Fruit fly (Drosophila melanogaster) whole organism: ENCODE measurements around the gene CG32817.

ENCODE experiments used
- Dll ChIP-seq: fragments of >200 bp; optimal IDR thresholded peaks from 2 replicates; lab custom pipeline; 2017
- pan ChIP-seq: fragments of >200 bp; optimal IDR thresholded peaks from 2 replicates; lab custom pipeline; 2017
- psq ChIP-seq: fragments of >200 bp; optimal IDR thresholded peaks from 2 replicates; lab custom pipeline; 2017

DNA sequence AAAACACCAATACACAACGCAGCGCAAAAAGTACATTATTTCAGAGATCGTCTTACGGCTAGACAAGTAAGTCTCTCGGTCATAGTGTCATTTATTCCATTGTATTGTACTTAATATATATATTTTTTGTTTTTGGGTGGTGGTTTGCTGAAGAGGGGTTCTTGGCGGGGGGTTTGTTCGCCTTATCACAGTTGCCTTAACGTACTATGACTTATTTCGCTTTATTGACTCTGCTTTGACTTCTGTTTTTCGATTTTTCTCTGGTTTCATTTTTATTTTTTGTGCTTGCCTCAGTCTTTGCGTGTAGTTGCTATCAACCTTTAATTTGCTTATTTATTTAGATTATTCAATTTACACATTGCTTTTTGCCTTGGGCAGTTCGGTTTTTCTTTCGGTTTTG, 31.7 kb downstream of the CG32817 start:
- TF ChIP-seq pan (no peak), Dll (no peak), psq (lab: Kevin White, UChicago) (no peak)
